Fruit fly (Drosophila melanogaster) whole organism, wandering third instar larva: ENCODE results near the gene CG43673.
"Not testable (repeated sequence)": the region's sequence is repeated elsewhere in the genome, so short reads cannot be mapped to it uniquely, and the experiment has no call there.

ENCODE experiments used
- Abd-B ChIP-seq: fragments of >200 bp; optimal IDR thresholded peaks from 2 replicates; lab custom pipeline; 2017; ENCODE audit warnings: missing biosample characterization, missing genetic modification characterization
- CG9705 ChIP-seq: fragments of 200-800 bp; sonication (Bioruptor generic); optimal IDR thresholded peaks from 2 replicates; lab custom pipeline; 2018; ENCODE audit warnings: missing biosample characterization, mild to moderate bottlenecking, missing genetic modification characterization
- Dfd ChIP-seq: fragments of >200 bp; optimal IDR thresholded peaks from 2 replicates; lab custom pipeline; 2017; ENCODE audit warnings: missing biosample characterization, missing genetic modification characterization
- Dif ChIP-seq: fragments of 200-275, 200-300 bp; sonication (Bioruptor generic); optimal IDR thresholded peaks from 2 replicates; lab custom pipeline; 2018; ENCODE audit warnings: missing biosample characterization, missing genetic modification characterization; ENCODE audit not compliant: partially characterized antibody
- HLH106 ChIP-seq: fragments of 200-800 bp; optimal IDR thresholded peaks from 3 replicates; lab custom pipeline; 2019; ENCODE audit warnings: missing biosample characterization, mild to moderate bottlenecking, missing genetic modification characterization, moderate library complexity
- Hnf4 ChIP-seq: fragments of 200-800 bp; sonication (Bioruptor generic); optimal IDR thresholded peaks from 2 replicates; lab custom pipeline; 2016; ENCODE audit warnings: missing biosample characterization, mild to moderate bottlenecking, missing genetic modification characterization
- Hr78 ChIP-seq: fragments of >200 bp; optimal IDR thresholded peaks from 2 replicates; lab custom pipeline; 2017; ENCODE audit warnings: missing biosample characterization, missing genetic modification characterization
- Jra ChIP-seq: sonication (Bioruptor generic); optimal IDR thresholded peaks from 2 replicates; lab custom pipeline; 2016; ENCODE audit warnings: missing biosample characterization, missing genetic modification characterization
- Mio ChIP-seq: sonication (Bioruptor generic); optimal IDR thresholded peaks from 2 replicates; lab custom pipeline; 2016; ENCODE audit warnings: missing biosample characterization, missing genetic modification characterization
- Myc ChIP-seq: fragments of >200 bp; optimal IDR thresholded peaks from 2 replicates; lab custom pipeline; 2017
- N ChIP-seq: fragments of >200 bp; optimal IDR thresholded peaks from 2 replicates; lab custom pipeline; 2018; ENCODE audit warnings: missing biosample characterization, missing external identifiers, missing genetic modification characterization
- OdsH ChIP-seq: fragments of 200-800 bp; sonication (Bioruptor generic); optimal IDR thresholded peaks from 2 replicates; lab custom pipeline; 2016; ENCODE audit warnings: missing biosample characterization, mild to moderate bottlenecking, missing genetic modification characterization
- Rel ChIP-seq, 2 experiments: fragments of 200-800 bp; sonication (Bioruptor generic) in 1 of 2; optimal IDR thresholded peaks; 2 replicates in 1 of 2; 3 replicates in 1 of 2; lab custom pipeline; 2016 to 2019; ENCODE audit warnings: mild to moderate bottlenecking in 2 of 2, missing biosample characterization in 2 of 2, missing genetic modification characterization in 2 of 2, moderate library complexity in 1 of 2
- Sp1 ChIP-seq: fragments of 200-800 bp; sonication (Bioruptor generic); optimal IDR thresholded peaks from 3 replicates; lab custom pipeline; 2019; ENCODE audit warnings: missing biosample characterization, mild to moderate bottlenecking, missing genetic modification characterization, moderate library complexity
- Vsx2 ChIP-seq: fragments of 200-300, 225-300 bp; sonication (Bioruptor generic); optimal IDR thresholded peaks from 2 replicates; lab custom pipeline; 2018; ENCODE audit warnings: missing biosample characterization, missing genetic modification characterization; ENCODE audit not compliant: partially characterized antibody
- brk ChIP-seq: fragments of 200-800 bp; sonication (Bioruptor generic); optimal IDR thresholded peaks from 2 replicates; lab custom pipeline; 2016; ENCODE audit warnings: missing biosample characterization, mild to moderate bottlenecking, missing genetic modification characterization
- dl ChIP-seq, 2 experiments: fragments of 175-275, 200-275 bp in 1 of 2; fragments of 200-275 bp in 1 of 2; sonication (Bioruptor generic); optimal IDR thresholded peaks; lab custom pipeline; 2018; ENCODE audit warnings: mild to moderate bottlenecking in 2 of 2, missing biosample characterization in 2 of 2, missing genetic modification characterization in 2 of 2, moderate library complexity in 2 of 2; ENCODE audit not compliant: partially characterized antibody in 2 of 2, insufficient read depth in 1 of 2
- dmrt93B ChIP-seq: fragments of 200-800 bp; sonication (Bioruptor generic); optimal IDR thresholded peaks from 2 replicates; lab custom pipeline; 2018; ENCODE audit warnings: missing biosample characterization, mild to moderate bottlenecking, missing genetic modification characterization
- dsf ChIP-seq: sonication (Bioruptor generic); optimal IDR thresholded peaks from 2 replicates; lab custom pipeline; 2016; ENCODE audit warnings: missing biosample characterization, missing genetic modification characterization, borderline replicate concordance
- ey ChIP-seq: fragments of 200-800 bp; sonication (Bioruptor generic); optimal IDR thresholded peaks from 2 replicates; lab custom pipeline; 2016; ENCODE audit warnings: missing biosample characterization, missing genetic modification characterization
- foxo ChIP-seq, 2 experiments: fragments of 200-800 bp; sonication (Bioruptor generic); optimal IDR thresholded peaks; 2 replicates in 1 of 2; 3 replicates in 1 of 2; lab custom pipeline; 2016 to 2017; ENCODE audit warnings: missing biosample characterization in 2 of 2, missing genetic modification characterization in 2 of 2
- fru ChIP-seq: fragments of 200-800 bp; sonication (Bioruptor generic); optimal IDR thresholded peaks from 3 replicates; lab custom pipeline; 2016; ENCODE audit warnings: missing biosample characterization, mild to moderate bottlenecking, missing genetic modification characterization
- jim ChIP-seq: fragments of 175-275, 200-325 bp; sonication (Bioruptor generic); optimal IDR thresholded peaks from 2 replicates; lab custom pipeline; 2016; ENCODE audit warnings: missing biosample characterization, mild to moderate bottlenecking, missing genetic modification characterization
- lola ChIP-seq: fragments of >200 bp; optimal IDR thresholded peaks from 2 replicates; lab custom pipeline; 2017; ENCODE audit warnings: missing biosample characterization, missing genetic modification characterization
- psq ChIP-seq: fragments of 200-800 bp; sonication (Bioruptor generic); optimal IDR thresholded peaks from 3 replicates; lab custom pipeline; 2017; ENCODE audit warnings: missing biosample characterization, mild to moderate bottlenecking, missing genetic modification characterization, moderate library complexity
- rgr ChIP-seq: fragments of 200-800 bp; sonication (Bioruptor generic); optimal IDR thresholded peaks from 3 replicates; lab custom pipeline; 2016; ENCODE audit warnings: missing biosample characterization, mild to moderate bottlenecking, missing genetic modification characterization
- sage ChIP-seq: fragments of 200-800 bp; sonication (Bioruptor generic); optimal IDR thresholded peaks from 2 replicates; lab custom pipeline; 2016; ENCODE audit warnings: missing biosample characterization, mild to moderate bottlenecking, missing genetic modification characterization
- sv ChIP-seq: fragments of 200-800 bp; sonication (Bioruptor generic); optimal IDR thresholded peaks from 3 replicates; lab custom pipeline; 2016; ENCODE audit warnings: missing biosample characterization, missing genetic modification characterization
- usp ChIP-seq: fragments of >200 bp; optimal IDR thresholded peaks from 2 replicates; lab custom pipeline; 2017; ENCODE audit warnings: missing biosample characterization, missing genetic modification characterization
- woc ChIP-seq: sonication (Bioruptor generic); optimal IDR thresholded peaks from 2 replicates; lab custom pipeline; 2016; ENCODE audit warnings: missing biosample characterization, mild to moderate bottlenecking, missing genetic modification characterization

CG43673 gene

dm6 chrX:15795951-15796443 is 17.1 kb downstream of the CG43673 start, which contains the start of gene sordd1:
sordd1 (minus strand) TSS chrX:15796028.
- peak; percentile 66 for TF ChIP-seq N (GFP tag; lab: Kevin White, UChicago)

- not testable (repeated sequence) for TF ChIP-seq fru (GFP tag; lab: Kevin White, UChicago); Dfd; Hnf4 (GFP tag; lab: Kevin White, UChicago)
These were observed 20.2 kb downstream of the CG43673 start, which contains the start of the genes sordd2 and CG15602 for dm6 chrX:15799085-15799557. sordd2 (minus strand) TSS chrX:15799162. CG15602 (plus strand) TSS chrX:15799426.

- no peak for TF ChIP-seq CG9705 (GFP tag; lab: Kevin White, UChicago)
- TF ChIP-seq HLH106 (tag; lab: Kevin White, UChicago) = peak; percentile 37
- TF ChIP-seq rgr (GFP tag; lab: Kevin White, UChicago) = peak; percentile 6
- TF ChIP-seq foxo (GFP tag; optimal IDR thresholded peaks at IDR 0.05; lab: Kevin White, UChicago) = peak in 1 of 2 experiments; percentile 35
- TF ChIP-seq Vsx2 (GFP tag; lab: Kevin White, UChicago) = no peak
- peak; percentile 10 for TF ChIP-seq psq (GFP tag; lab: Kevin White, UChicago)
- TF ChIP-seq dmrt93B (GFP tag; lab: Kevin White, UChicago) = no peak
- peak; percentile 48 for TF ChIP-seq Sp1
- TF ChIP-seq Jra (GFP tag; lab: Kevin White, UChicago) = peak; percentile 11
- TF ChIP-seq Rel (GFP tag; optimal IDR thresholded peaks at IDR 0.05; lab: Kevin White, UChicago) = no peak
- TF ChIP-seq Rel (tag; optimal IDR thresholded peaks at IDR 0.05; lab: Kevin White, UChicago) = peak; percentile 89
- TF ChIP-seq woc = peak; percentile 59
These were observed 24.1 kb downstream of the CG43673 start for dm6 chrX:15802880-15803650.

dm6 chrX:15803764-15804563 is 25.0 kb downstream of the CG43673 start, which contains the start of the genes PGRP-LE and sd:
PGRP-LE (minus strand) TSS chrX:15803880.
sd (plus strand) TSS chrX:15804370.
- TF ChIP-seq OdsH (no peak), fru (GFP tag; lab: Kevin White, UChicago) (peak; percentile 40), Hr78 (GFP tag; lab: Kevin White, UChicago) (no peak), usp (GFP tag; lab: Kevin White, UChicago) (no peak), dl (GFP tag; optimal IDR thresholded peaks at IDR 0.05; lab: Kevin White, UChicago; ENCODE audit: insufficient read depth in 1 of 2, partially characterized antibody in 2 of 2) (peak in 1 of 2 experiments; percentile 24), woc (peak; percentile 4), Dif (GFP tag; lab: Kevin White, UChicago) (peak; percentile 47), Rel (GFP tag; optimal IDR thresholded peaks at IDR 0.05; lab: Kevin White, UChicago) (peak; percentile 33), Rel (tag; optimal IDR thresholded peaks at IDR 0.05; lab: Kevin White, UChicago) (no peak), brk (GFP tag; lab: Kevin White, UChicago) (peak; percentile 58), sage (peak; percentile 51)

- no peak for TF ChIP-seq brk (GFP tag; lab: Kevin White, UChicago)
- TF ChIP-seq psq (GFP tag; lab: Kevin White, UChicago) = no peak
- no peak for TF ChIP-seq foxo (GFP tag; optimal IDR thresholded peaks at IDR 0.05; lab: Kevin White, UChicago)
- TF ChIP-seq sv (GFP tag; lab: Kevin White, UChicago) = no peak
- no peak for TF ChIP-seq Hr78 (GFP tag; lab: Kevin White, UChicago)
- no peak for TF ChIP-seq dsf (GFP tag; lab: Kevin White, UChicago)
- TF ChIP-seq fru (GFP tag; lab: Kevin White, UChicago) = no peak
- TF ChIP-seq Vsx2 (GFP tag; lab: Kevin White, UChicago) = no peak
- TF ChIP-seq Rel (GFP tag; optimal IDR thresholded peaks at IDR 0.05; lab: Kevin White, UChicago) = no peak
- no peak for TF ChIP-seq Rel (tag; optimal IDR thresholded peaks at IDR 0.05; lab: Kevin White, UChicago)
- no peak for TF ChIP-seq Mio
- TF ChIP-seq usp (GFP tag; lab: Kevin White, UChicago) = no peak
- no peak for TF ChIP-seq Myc (lab: Kevin White, UChicago)
- TF ChIP-seq Dif (GFP tag; lab: Kevin White, UChicago) = no peak
- TF ChIP-seq jim = no peak
- TF ChIP-seq CG9705 (GFP tag; lab: Kevin White, UChicago) = no peak
- TF ChIP-seq Abd-B = no peak
- TF ChIP-seq ey (GFP tag; lab: Kevin White, UChicago) = no peak
- no peak for TF ChIP-seq OdsH
- no peak for TF ChIP-seq lola (GFP tag; lab: Kevin White, UChicago)
- TF ChIP-seq, all 38 proteins: peak for 0
These were observed 25.8 kb downstream of the CG43673 start for dm6 chrX:15804790-15805189.
